Worm (Caenorhabditis elegans): Measurements from ENCODE around the gene F56C3.3.

F56C3.3 gene

DNA sequence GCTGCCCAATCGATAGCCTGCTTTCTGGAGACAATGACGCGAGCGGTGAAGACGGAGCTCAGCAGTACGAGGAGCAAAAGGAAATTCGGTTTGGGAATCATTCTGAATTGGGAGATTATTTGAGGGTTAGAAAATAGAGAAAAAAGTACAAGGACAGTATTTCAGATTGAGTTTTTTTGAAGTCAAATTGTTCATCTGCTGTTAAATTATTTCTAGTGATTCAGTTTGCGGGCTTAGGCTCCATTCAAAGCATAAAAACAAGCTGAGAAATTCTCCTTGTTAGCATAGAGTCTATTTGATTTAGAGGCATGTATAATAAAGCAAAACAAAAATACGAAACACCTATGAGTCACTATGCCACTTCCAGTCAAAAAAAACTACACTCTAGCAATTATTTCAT, 9.2 kb upstream of the F56C3.3 start, which contains the start of gene dgn-2 (continued):
- TF ChIP-seq madf-8 (GFP tag; conservative IDR thresholded peaks at IDR 0.05) = no peak

DNA sequence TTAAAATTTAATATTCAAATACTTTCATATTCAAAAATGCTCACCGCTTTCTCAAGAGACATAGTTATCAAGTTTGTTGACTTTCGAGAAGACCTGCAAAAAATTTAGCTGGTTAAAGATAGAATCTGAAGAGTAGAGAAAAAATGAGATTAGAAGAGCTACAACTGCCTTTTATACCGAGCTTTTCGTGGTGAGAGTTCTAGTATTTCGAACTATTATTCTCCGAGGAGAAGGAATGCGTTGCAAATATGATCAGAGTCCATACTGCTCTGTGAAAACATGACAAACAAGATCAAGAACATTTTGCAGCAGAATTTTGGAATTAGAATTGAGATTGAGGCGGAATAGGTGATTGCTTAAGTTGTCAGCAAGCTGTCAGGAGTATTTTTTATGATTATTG, 2.4 kb upstream of the F56C3.3 start, which contains the start of gene F56C3.4:
Gene F56C3.4, minus strand, starts transcription at position 101 of the 400 bp plus-strand sequence.
- TF ChIP-seq athp-1 (tag; optimal IDR thresholded peaks at IDR 0.05) (no peak), efl-1 (GFP tag; optimal IDR thresholded peaks at IDR 0.05) (no peak), zim-3 (tag; optimal IDR thresholded peaks at IDR 0.05) (no peak), lin-26 (GFP tag; IDR thresholded peaks at IDR 0.05) (no peak), lag-1 (GFP tag; IDR thresholded peaks at IDR 0.05) (no peak), nfya-1 (tag; optimal IDR thresholded peaks at IDR 0.05; ENCODE audit: borderline replicate concordance, insufficient read depth) (no peak), attf-6 (GFP tag; IDR thresholded peaks at IDR 0.05) (no peak), sptf-2 (GFP tag; optimal IDR thresholded peaks at IDR 0.05) (no peak), aptf-3 (GFP tag; IDR thresholded peaks at IDR 0.05) (no peak), hmg-20 (GFP tag; IDR thresholded peaks at IDR 0.05) (no peak), ztf-25 (GFP tag; IDR thresholded peaks at IDR 0.05) (no peak), K12H6.12 (tag; optimal IDR thresholded peaks at IDR 0.05) (no peak), unc-130 (GFP tag; optimal IDR thresholded peaks at IDR 0.05) (no peak), ceh-58 (GFP tag; IDR thresholded peaks at IDR 0.05) (no peak), pha-4 (tag; optimal IDR thresholded peaks at IDR 0.05) (no peak), Y53G8AR.9 (GFP tag; conservative IDR thresholded peaks at IDR 0.05) (no peak)

DNA sequence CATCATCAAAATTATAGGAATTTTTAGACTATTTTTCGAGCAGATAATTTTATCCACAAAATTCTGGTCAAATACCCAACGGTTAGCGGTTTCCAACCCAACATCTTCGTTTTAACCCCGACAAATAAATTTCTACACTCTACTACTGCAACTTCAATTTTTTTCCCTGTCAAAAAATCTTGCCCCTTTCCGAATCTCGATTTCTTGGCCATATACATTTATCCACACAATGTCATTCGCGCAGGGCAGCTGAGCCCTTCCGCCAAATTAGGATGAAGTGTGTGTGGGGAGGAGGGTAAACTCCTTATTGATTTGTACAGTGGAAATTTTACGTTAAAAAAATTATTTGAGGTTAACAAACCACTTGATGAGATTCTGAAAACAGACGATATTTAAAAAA, 13.4 kb downstream of the F56C3.3 start:
- TF ChIP-seq mxl-1 (tag; optimal IDR thresholded peaks at IDR 0.05) (no peak), ztf-22 (GFP tag; optimal IDR thresholded peaks at IDR 0.05) (peak; percentile 77), hrde-1 (tag; optimal IDR thresholded peaks at IDR 0.05; ENCODE audit: borderline replicate concordance) (peak; percentile 53), F33H1.4 (GFP tag; IDR thresholded peaks at IDR 0.05) (no peak), mel-28 (tag; optimal IDR thresholded peaks at IDR 0.05; ENCODE audit: borderline replicate concordance) (peak; percentile 68), rec-8 (tag; optimal IDR thresholded peaks at IDR 0.05) (peak in 1 of 2 experiments; percentile 45), F39B2.1 (GFP tag; IDR thresholded peaks at IDR 0.05) (no peak), snpc-1.1 (tag; optimal IDR thresholded peaks at IDR 0.05; ENCODE audit: insufficient read depth) (no peak), mes-4 (tag; optimal IDR thresholded peaks at IDR 0.05) (no peak), ztf-18 (tag; optimal IDR thresholded peaks at IDR 0.05) (peak; percentile 28), ztf-6 (GFP tag; IDR thresholded peaks at IDR 0.05) (no peak), attf-6 (GFP tag; IDR thresholded peaks at IDR 0.05) (no peak), madf-3 (GFP tag; IDR thresholded peaks at IDR 0.05) (no peak), bed-1 (GFP tag; IDR thresholded peaks at IDR 0.05) (0 out of 2 replicates have a peak, but pooled peaks have one; percentile 81), hmg-1.2 (GFP tag; IDR thresholded peaks at IDR 0.05) (peak; percentile 81), hmg-20 (GFP tag; IDR thresholded peaks at IDR 0.05) (peak; percentile 94), lsy-27 (tag; optimal IDR thresholded peaks at IDR 0.05; ENCODE audit: borderline replicate concordance, insufficient read depth) (peak; percentile 50), nfya-2 (GFP tag; IDR thresholded peaks at IDR 0.05) (no peak), pbrm-1 (GFP tag; IDR thresholded peaks at IDR 0.05) (peak; percentile 86), ceh-79 (tag; optimal IDR thresholded peaks at IDR 0.05) (peak; percentile 71), nhr-120 (GFP tag; IDR thresholded peaks at IDR 0.05) (0 out of 2 replicates have a peak, but pooled peaks have one; percentile 54), gei-17 (GFP tag; optimal IDR thresholded peaks at IDR 0.05) (peak; percentile 97), nhr-90 (tag; optimal IDR thresholded peaks at IDR 0.05) (peak; percentile 74), lin-26 (GFP tag; IDR thresholded peaks at IDR 0.05) (no peak; the same call in 1 of the 2 replicates), Y53G8AR.9 (GFP tag; conservative IDR thresholded peaks at IDR 0.05) (peak; percentile 93), dpff-1 (tag; optimal IDR thresholded peaks at IDR 0.05) (peak; percentile 62), B0019.2 (GFP tag; conservative IDR thresholded peaks at IDR 0.05) (no peak), nhr-179 (tag; optimal IDR thresholded peaks at IDR 0.05) (peak; percentile 82), dpl-1 (GFP tag; optimal IDR thresholded peaks at IDR 0.05) (no peak), C17E4.6 (GFP tag; IDR thresholded peaks at IDR 0.05) (peak; percentile 84), F52B5.7 (tag; optimal IDR thresholded peaks at IDR 0.05) (no peak), snpc-3.4 (tag; optimal IDR thresholded peaks at IDR 0.05) (peak; percentile 44)
